Worm (Caenorhabditis elegans) whole organism, L4/young adult: Measurements from ENCODE around the gene F22E5.11.

Source experiments
- dao-5 ChIP-seq: sonication (generic microtip); optimal IDR thresholded peaks from 2 replicates; lab custom pipeline; 2016; ENCODE audit warnings: missing genotype, missing genetic modification characterization, moderate library complexity, missing compliant biosample characterization
- him-1 ChIP-seq: sonication (generic microtip); optimal IDR thresholded peaks from 2 replicates; lab custom pipeline; 2016; ENCODE audit warnings: missing genotype, missing genetic modification reagents, missing genetic modification characterization, missing compliant biosample characterization

- TF ChIP-seq dao-5 (tag; lab: Kevin White, UChicago) (no peak), him-1 (tag; lab: Kevin White, UChicago) (no peak)
Observed at ce11 chrII:2649015-2649414, 4.6 kb upstream of the F22E5.11 start.
